Worm (Caenorhabditis elegans) whole organism, L4 larva: ENCODE data around the gene Y41D4B.6.

Experiments
- pha-4 ChIP-seq, 2 experiments: fragments of 150-350 bp in 1 of 2; fragments of 200-800 bp in 1 of 2; sonication (Bioruptor generic) in 1 of 2; IDR thresholded peaks in 1 of 2; optimal IDR thresholded peaks in 1 of 2; 2 replicates each; pipeline versions ENCODE4 v1.3.6 to Lab custom; 2014 to 2022; ENCODE audit warnings: missing genetic modification characterization in 2 of 2, missing genetic modification reagents in 2 of 2, missing biosample characterization in 1 of 2, missing compliant biosample characterization in 1 of 2
- skn-1 ChIP-seq: fragments of 150-350 bp; optimal IDR thresholded peaks from 2 replicates; lab custom pipeline; 2014; ENCODE audit warnings: missing biosample characterization, missing genetic modification characterization

DNA sequence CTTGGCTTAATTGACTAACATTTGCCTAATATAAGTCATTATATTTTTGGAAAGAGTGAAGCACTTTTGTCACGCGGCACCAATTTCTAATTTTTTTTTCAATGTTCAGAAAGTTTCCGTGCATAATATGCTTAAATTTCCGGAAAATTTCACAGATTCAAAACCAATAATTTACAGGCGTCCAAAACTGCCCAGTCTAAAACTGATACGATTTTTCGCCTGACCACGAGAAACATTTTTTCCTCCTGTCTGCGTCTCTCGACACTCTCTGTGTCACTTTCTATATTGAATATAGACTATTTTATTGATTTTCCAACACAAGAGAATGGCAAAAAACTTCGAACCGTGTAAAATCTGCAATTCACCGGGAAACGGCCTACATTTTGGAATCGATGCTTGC is 20.0 kb upstream of the Y41D4B.6 start, which contains the start of gene nhr-122:
- no peak for TF ChIP-seq skn-1 (tag; lab: Kevin White, UChicago)
- TF ChIP-seq pha-4 (GFP tag; IDR thresholded peaks at IDR 0.05; lab: Robert Waterston, UW), result no peak
- TF ChIP-seq pha-4 (tag; optimal IDR thresholded peaks at IDR 0.05; lab: Kevin White, UChicago), result no peak
